Fruit fly (Drosophila melanogaster) S2 (cell line): Measurements from ENCODE around the gene Stip1.

Experiments
- CG8478 ChIP-seq: fragments of >200 bp; optimal IDR thresholded peaks from 2 replicates; lab custom pipeline; 2018
- CTCF ChIP-seq, 2 experiments: fragments of >200 bp; optimal IDR thresholded peaks; 2 replicates each; lab custom pipeline; 2018

The Stip1 gene

DNA sequence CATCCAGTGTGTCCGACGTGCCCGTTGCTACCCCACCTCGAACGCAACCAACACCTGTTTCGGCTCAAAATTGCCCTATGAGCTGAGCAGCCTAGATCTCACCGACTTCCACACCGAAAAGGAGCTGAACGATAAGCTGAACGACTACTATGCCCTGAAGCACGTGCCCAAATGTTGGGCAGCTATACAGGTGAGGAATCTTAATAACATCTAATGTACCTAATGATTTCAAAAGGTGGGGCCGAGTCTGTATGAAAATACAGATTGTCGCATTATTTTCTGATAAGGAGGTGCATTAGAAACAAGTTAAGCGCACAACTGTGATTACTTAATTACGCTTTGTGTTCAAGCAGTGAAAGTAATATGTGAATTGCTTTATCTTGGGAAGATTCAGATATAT lies 16.8 kb upstream of the Stip1 start, which contains the start of gene CG17078:
CG17078 (minus strand) TSS at position 101 of the 400 bp plus-strand sequence.
- TF ChIP-seq CTCF (optimal IDR thresholded peaks at IDR 0.05; lab: Kevin White, UChicago) = no peak
- TF ChIP-seq CG8478 (lab: Kevin White, UChicago) = no peak

DNA sequence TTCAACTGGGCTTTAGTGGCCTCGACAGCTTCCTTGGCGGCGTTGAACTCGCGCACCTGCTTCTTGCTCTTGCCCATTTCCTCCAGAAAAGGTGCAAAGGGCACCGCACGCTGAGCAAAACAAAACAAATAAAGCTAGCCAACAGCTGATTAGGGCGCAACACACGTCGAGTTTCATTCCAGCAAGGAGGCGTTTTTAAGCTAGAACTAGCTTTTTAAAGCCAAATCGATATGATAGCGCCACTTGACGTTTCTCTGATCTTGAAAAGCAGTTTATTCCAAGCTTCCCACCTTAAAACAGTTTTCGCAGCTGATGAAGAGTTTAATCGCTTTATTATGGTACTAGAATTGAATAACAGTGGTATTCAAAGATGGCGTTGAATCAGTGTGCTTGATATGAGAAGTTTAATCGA lies 11.8 kb upstream of the Stip1 start, which contains the start of gene CG11601:
CG11601 (minus strand) TSS at position 199 of the 412 bp plus-strand sequence.
- peak in 1 of 2 experiments; percentile 35 for TF ChIP-seq CTCF (optimal IDR thresholded peaks at IDR 0.05; lab: Kevin White, UChicago)
- no peak for TF ChIP-seq CG8478 (lab: Kevin White, UChicago)

DNA sequence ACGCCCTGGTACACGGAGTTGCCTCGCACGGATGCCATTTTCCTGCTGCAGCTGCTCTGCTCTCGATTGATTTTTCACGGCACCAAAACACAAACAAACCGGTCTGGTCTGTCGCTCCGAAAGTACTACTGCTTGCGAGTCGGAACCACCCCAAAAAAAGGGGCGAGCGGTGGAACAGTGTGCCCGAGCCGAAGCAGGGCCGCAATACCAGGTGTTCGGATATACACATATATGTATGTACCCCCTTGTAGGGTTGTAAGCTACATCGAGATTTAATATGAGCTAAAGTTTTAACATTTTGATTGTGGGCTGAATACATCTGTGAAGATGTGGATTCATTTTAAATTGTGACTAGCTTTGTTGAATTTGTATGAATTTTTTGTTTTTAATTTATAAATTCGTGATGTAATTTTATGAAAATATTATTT lies 9.3 kb upstream of the Stip1 start:
- TF ChIP-seq CTCF (optimal IDR thresholded peaks at IDR 0.05; lab: Kevin White, UChicago) = no peak
- TF ChIP-seq CG8478 (lab: Kevin White, UChicago) = no peak

dm6 chr2L:286421-286820 lies 8.5 kb upstream of the Stip1 start:
- TF ChIP-seq CG8478 (lab: Kevin White, UChicago) (no peak), CTCF (optimal IDR thresholded peaks at IDR 0.05; lab: Kevin White, UChicago) (no peak)

DNA sequence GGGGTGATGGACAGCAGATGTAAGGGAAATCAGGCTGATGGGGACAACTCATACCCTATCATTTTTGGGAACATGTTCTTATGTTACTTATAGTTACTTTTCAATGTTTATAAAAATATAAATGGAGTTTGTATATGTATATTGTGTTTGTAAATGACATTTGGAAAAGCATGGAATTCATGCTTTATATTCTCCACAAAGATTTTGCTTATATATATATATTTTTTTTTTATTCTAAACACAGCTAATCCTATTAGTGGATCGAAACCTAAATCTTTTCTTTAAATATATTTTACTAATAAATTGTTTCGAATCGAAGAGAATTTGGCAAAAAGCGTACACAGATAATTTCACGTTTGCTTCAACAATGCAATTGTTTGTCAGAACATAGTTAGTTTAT lies 5.9 kb upstream of the Stip1 start, which contains the start of gene Amnionless:
Amnionless (minus strand) TSS at position 101 of the 400 bp plus-strand sequence.
- no peak for TF ChIP-seq CTCF (optimal IDR thresholded peaks at IDR 0.05; lab: Kevin White, UChicago)
- no peak for TF ChIP-seq CG8478 (lab: Kevin White, UChicago)

dm6 chr2L:290373-290772 lies 4.5 kb upstream of the Stip1 start:
- TF ChIP-seq CTCF (optimal IDR thresholded peaks at IDR 0.05; lab: Kevin White, UChicago) (no peak), CG8478 (lab: Kevin White, UChicago) (no peak)

dm6 chr2L:290949-291348 lies 4.0 kb upstream of the Stip1 start:
- TF ChIP-seq CTCF (optimal IDR thresholded peaks at IDR 0.05; lab: Kevin White, UChicago) (no peak), CG8478 (lab: Kevin White, UChicago) (no peak)

DNA sequence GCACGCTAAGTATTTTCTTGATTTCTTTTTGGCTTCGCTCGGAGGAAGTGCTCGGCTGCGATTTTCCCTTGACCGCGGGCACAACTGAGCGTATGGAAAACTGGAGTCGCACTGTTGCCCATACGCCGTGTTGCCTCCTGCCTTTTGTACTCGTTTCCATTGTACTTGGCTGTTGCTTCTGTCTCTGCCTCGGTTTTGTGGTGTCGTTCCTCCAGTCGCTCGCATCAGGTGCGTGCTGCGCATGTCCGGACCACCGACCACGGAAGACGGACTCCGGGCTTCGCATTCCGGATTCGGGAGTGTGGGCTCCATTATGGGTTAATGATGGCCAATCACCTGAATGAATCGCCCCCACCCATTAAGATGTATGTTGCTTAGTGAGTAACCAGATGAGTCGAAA lies 3.3 kb upstream of the Stip1 start, which contains the start of gene CG3625:
CG3625 (minus strand) TSS at position 139 of the 400 bp plus-strand sequence.
- TF ChIP-seq CG8478 (lab: Kevin White, UChicago) (no peak), CTCF (optimal IDR thresholded peaks at IDR 0.05; lab: Kevin White, UChicago) (no peak)

dm6 chr2L:292301-292700 lies 2.6 kb upstream of the Stip1 start, which contains the start of gene CG11562:
TSS of gene CG11562 (plus strand) at chr2L:292419.
- no peak for TF ChIP-seq CG8478 (lab: Kevin White, UChicago)
- TF ChIP-seq CTCF (optimal IDR thresholded peaks at IDR 0.05; lab: Kevin White, UChicago) = no peak

- TF ChIP-seq CG8478 (lab: Kevin White, UChicago) (no peak), CTCF (optimal IDR thresholded peaks at IDR 0.05; lab: Kevin White, UChicago) (peak; percentile 1 to 12)
These were observed 2.8 kb downstream of the Stip1 start, which contains the start of gene Pi3K21B for dm6 chr2L:297480-298284. TSS of gene Pi3K21B (plus strand) at chr2L:297880.

dm6 chr2L:298285-298644 lies 3.3 kb downstream of the Stip1 start:
- TF ChIP-seq CG8478 (lab: Kevin White, UChicago) (no peak), CTCF (optimal IDR thresholded peaks at IDR 0.05; lab: Kevin White, UChicago) (no peak)

DNA sequence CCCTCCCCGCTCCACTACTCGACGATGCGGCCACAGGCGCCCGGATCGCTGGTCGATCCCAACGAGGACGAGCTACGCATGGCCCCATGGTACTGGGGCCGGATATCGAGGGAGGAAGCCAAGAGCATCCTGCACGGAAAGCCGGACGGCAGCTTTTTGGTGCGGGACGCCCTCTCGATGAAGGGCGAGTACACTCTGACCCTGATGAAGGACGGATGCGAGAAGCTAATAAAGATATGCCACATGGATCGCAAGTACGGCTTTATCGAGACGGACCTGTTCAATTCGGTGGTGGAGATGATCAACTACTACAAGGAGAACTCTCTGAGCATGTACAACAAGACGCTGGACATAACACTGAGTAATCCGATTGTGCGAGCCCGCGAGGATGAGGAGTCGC lies 4.1 kb downstream of the Stip1 start:
- TF ChIP-seq CG8478 (lab: Kevin White, UChicago) (no peak), CTCF (optimal IDR thresholded peaks at IDR 0.05; lab: Kevin White, UChicago) (no peak)

DNA sequence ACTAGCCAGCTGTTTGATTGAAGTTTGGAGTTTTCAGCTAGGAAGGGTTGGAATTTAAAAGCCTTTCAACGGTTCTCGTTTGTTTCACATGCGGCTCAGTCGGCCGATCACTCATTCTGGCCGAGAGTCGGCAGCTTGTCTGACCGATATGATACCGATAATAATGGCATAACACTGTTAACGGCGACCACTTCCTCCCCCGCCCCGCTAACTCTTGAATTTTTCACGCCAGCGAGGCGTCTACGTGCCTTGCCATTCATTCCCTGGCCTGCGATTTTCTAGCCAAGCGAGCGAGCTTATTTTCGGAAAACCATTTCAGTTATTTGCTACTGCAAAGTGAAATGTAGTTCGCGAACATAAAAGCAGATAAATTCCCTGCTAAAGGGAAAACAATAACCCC lies 5.1 kb downstream of the Stip1 start:
- TF ChIP-seq CG8478 (lab: Kevin White, UChicago) = no peak
- no peak for TF ChIP-seq CTCF (optimal IDR thresholded peaks at IDR 0.05; lab: Kevin White, UChicago)

DNA sequence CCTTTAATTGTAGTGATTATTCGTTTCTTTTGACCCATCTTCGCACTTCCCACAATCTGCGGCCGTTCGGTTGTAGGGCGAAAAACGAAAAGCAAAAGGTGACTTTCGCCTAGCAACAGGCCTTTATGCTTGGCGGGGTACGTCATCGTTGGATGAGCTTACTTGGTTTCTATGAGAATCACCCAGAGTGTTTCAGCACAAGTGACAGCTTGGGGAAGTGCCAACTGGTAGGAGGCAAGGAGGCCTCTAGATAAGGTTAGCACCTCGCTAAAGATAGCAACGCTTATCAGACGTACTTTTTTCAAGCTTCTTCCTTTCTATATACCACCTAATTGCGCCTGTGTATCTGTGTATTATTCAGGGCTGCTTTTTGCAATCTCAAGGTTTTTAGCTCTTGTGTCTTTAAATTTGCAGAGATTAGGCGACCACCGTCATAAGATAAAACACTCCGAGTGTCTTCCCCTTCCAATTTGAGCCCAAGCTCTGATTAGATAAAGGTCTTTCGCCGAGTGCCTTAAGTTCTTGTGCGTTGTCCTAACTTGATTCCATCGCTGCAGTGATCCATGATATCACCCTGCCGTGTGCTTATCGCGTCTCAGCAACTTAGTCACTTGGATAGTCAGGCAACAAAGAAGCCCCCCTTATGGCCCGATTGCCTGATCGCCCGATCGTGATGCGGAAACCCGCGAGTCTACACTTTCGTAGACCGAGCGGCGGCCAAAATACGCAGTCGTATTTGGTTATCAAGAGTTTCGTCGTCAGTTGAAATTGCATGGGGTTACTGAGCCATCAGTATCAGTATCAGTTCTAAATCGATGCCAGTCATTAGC lies 6.2 kb downstream of the Stip1 start:
- TF ChIP-seq CTCF (optimal IDR thresholded peaks at IDR 0.05; lab: Kevin White, UChicago) (no peak), CG8478 (lab: Kevin White, UChicago) (no peak)
